Worm (Caenorhabditis elegans) whole organism, L3 larva: ENCODE data around the gene madd-2.

ENCODE experiments used
- nhr-11 ChIP-seq: fragments of 150-350 bp; optimal IDR thresholded peaks from 2 replicates; lab custom pipeline; 2014; ENCODE audit warnings: missing biosample characterization, missing genetic modification characterization
- nhr-25 ChIP-seq: sonication (generic microtip); optimal IDR thresholded peaks from 2 replicates; lab custom pipeline; 2017; ENCODE audit warnings: missing biosample characterization, missing genetic modification characterization

- TF ChIP-seq nhr-11 (tag; lab: Kevin White, UChicago): no peak
- TF ChIP-seq nhr-25 (tag; lab: Kevin White, UChicago): no peak
Observed at ce11 chrV:1206971-1207370, 28.3 kb downstream of the madd-2 start, which contains the start of gene Y50D4A.5.
